Fruit fly (Drosophila melanogaster): ENCODE data around the gene SppL.

SppL gene

DNA sequence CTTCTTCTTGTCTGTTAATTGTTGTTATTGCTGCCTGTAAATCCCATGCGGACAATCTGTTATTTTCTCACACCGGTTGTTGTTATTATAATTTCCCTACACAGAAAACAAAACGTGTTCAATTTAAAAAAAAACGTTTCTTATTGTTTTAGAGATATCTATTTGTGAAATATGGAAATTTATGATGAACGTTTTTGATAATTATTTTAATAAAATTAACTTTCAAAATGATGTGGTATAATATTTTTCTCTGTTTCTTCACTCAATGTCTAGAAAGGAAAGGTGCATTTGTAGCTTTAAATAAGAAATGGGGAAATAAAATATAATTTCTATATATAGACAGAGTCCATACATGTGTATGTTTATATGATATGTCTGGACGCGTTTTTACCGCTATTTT lies 2.5 kb downstream of the SppL start (continued):
- TF ChIP-seq salr (GFP tag; optimal IDR thresholded peaks at IDR 0.05), result peak in 1 of 2 experiments; percentile 64
- no peak for TF ChIP-seq Sox102F (GFP tag; optimal IDR thresholded peaks at IDR 0.05)
- no peak for TF ChIP-seq CG9139 (GFP tag; optimal IDR thresholded peaks at IDR 0.05)
- TF ChIP-seq CG16779 (tag; optimal IDR thresholded peaks at IDR 0.05), result no peak
- TF ChIP-seq esn (GFP tag; optimal IDR thresholded peaks at IDR 0.05), result peak; percentile 55
- no peak for TF ChIP-seq Hr38 (GFP tag; optimal IDR thresholded peaks at IDR 0.05)
- peak; percentile 48 for TF ChIP-seq Eip78C (GFP tag)

- TF ChIP-seq Gug (GFP tag; IDR thresholded peaks at IDR 0.05) (no peak), vri (GFP tag; optimal IDR thresholded peaks at IDR 0.05) (peak; percentile 81), fkh (GFP tag; optimal IDR thresholded peaks at IDR 0.05) (peak; percentile 55)
Measured at dm6 chr3R:25885136-25885535, 3.4 kb downstream of the SppL start.

DNA sequence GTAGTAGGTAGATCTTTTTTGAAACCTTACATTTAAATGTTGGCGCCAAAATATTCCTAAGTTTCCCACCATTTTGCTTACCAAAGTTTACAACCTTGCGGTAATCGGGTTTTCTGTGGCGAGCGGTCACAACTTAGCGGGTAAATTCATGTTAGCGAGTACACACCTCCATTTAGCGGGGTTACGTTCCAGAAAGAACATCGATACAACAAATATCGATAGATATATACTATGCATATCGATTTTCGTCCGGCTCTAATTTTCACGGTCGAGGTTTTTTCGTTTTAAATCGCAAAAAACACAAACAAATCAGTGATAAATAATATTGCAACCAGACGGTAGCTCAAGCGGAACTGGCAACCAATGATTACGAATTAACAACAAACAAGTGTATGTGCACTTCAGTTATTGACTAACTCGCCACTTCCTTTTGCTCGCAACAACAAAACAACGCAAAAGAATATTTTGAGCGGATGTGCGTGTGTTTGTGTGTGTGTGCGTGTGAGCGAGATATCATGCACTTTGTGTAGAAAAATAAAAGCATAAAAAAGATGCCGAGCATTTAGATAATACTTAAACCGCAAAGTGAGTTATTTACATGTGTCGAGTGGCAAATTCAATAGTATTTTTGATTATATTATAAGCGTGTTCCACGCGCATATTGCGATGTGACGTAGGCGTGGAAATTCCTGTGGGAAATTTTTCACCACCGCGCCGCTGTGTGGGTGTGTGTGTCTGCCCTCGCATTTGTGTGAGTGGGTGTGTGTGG lies 6.7 kb downstream of the SppL start, which contains the start of gene Lnk:
Gene Lnk (plus strand): TSS at position 236 of the 769 bp plus-strand sequence.
- TF ChIP-seq CG11294 (GFP tag; IDR thresholded peaks at IDR 0.05) (no peak), vri (GFP tag; optimal IDR thresholded peaks at IDR 0.05) (peak; percentile 72), Lpt (GFP tag; optimal IDR thresholded peaks at IDR 0.05) (no peak), CG8632 (GFP tag; optimal IDR thresholded peaks at IDR 0.05) (no peak), lz (GFP tag; optimal IDR thresholded peaks at IDR 0.05) (no peak), CG8119 (GFP tag; IDR thresholded peaks at IDR 0.05) (peak; percentile 55; the same call in 1 of the 3 replicates), acj6 (GFP tag; optimal IDR thresholded peaks at IDR 0.05) (no peak), salr (GFP tag; optimal IDR thresholded peaks at IDR 0.05) (no peak), esn (GFP tag; optimal IDR thresholded peaks at IDR 0.05) (peak; percentile 11), CG8319 (GFP tag; optimal IDR thresholded peaks at IDR 0.05) (no peak), CG16779 (tag; optimal IDR thresholded peaks at IDR 0.05) (peak; percentile 51), CG15336 (GFP tag; IDR thresholded peaks at IDR 0.05) (peak; percentile 51), fd59A (GFP tag; optimal IDR thresholded peaks at IDR 0.05) (no peak), spab (GFP tag; optimal IDR thresholded peaks at IDR 0.05) (peak; percentile 16), CG31627 (GFP tag; optimal IDR thresholded peaks at IDR 0.05) (no peak), CG7368 (GFP tag; optimal IDR thresholded peaks at IDR 0.05) (no peak), Ets21C (GFP tag; optimal IDR thresholded peaks at IDR 0.05) (no peak), Hr38 (GFP tag; optimal IDR thresholded peaks at IDR 0.05) (no peak), CG6854 (GFP tag; optimal IDR thresholded peaks at IDR 0.05) (peak; percentile 76), dac (GFP tag; optimal IDR thresholded peaks at IDR 0.05) (no peak), CG6276 (GFP tag; optimal IDR thresholded peaks at IDR 0.05) (no peak), CG3032 (tag; optimal IDR thresholded peaks at IDR 0.05) (peak; percentile 8), CG6808 (GFP tag; optimal IDR thresholded peaks at IDR 0.05) (peak; percentile 69), CG9139 (GFP tag; optimal IDR thresholded peaks at IDR 0.05) (peak; percentile 54), Hr39 (GFP tag; optimal IDR thresholded peaks at IDR 0.05) (no peak), topi (GFP tag; optimal IDR thresholded peaks at IDR 0.05) (peak; percentile 6), CG11762 (GFP tag; optimal IDR thresholded peaks at IDR 0.05; ENCODE audit: insufficient read depth) (no peak), CG10631 (GFP tag; optimal IDR thresholded peaks at IDR 0.05) (no peak), fkh (GFP tag; optimal IDR thresholded peaks at IDR 0.05) (no peak), Gug (GFP tag; IDR thresholded peaks at IDR 0.05) (no peak), Eip93F (GFP tag; optimal IDR thresholded peaks at IDR 0.05) (no peak), Sox14 (GFP tag; optimal IDR thresholded peaks at IDR 0.05) (peak; percentile 9), Met (GFP tag; optimal IDR thresholded peaks at IDR 0.05) (no peak), cyc (GFP tag; optimal IDR thresholded peaks at IDR 0.05) (no peak), dsx (GFP tag; optimal IDR thresholded peaks at IDR 0.05; ENCODE audit: poor library complexity, severe bottlenecking) (peak; percentile 56), eg (GFP tag; IDR thresholded peaks at IDR 0.05) (0 out of 3 replicates have a peak, but pooled peaks have one; percentile 30), Eip78C (GFP tag) (peak; percentile 78), CG34406 (GFP tag; optimal IDR thresholded peaks at IDR 0.05) (no peak)
